Fruit fly (Drosophila melanogaster) whole organism, embryonic: ENCODE data around the gene CG10621.

Experiments used
- Atf6 ChIP-seq: fragments of 200-800 bp; sonication (Bioruptor generic); IDR thresholded peaks from 2 replicates; pipeline ENCODE4 v1.3.6; 2022; ENCODE audit warnings: missing biosample characterization, missing genetic modification characterization
- Blimp-1 ChIP-seq: fragments of 200-800 bp; sonication (Bioruptor generic); optimal IDR thresholded peaks from 3 replicates; lab custom pipeline; 2018; ENCODE audit warnings: missing biosample characterization, missing genetic modification characterization, mild to moderate bottlenecking, moderate library complexity, missing genetic modification reagents
- C15 ChIP-seq: fragments of 200-800 bp; sonication (Bioruptor generic); IDR thresholded peaks from 3 replicates; pipeline ENCODE4 v1.3.6; 2022; ENCODE audit warnings: missing biosample characterization, missing genetic modification characterization
- CG13424 ChIP-seq: fragments of 200-800 bp; sonication (Bioruptor generic); optimal IDR thresholded peaks from 2 replicates; lab custom pipeline; 2019; ENCODE audit warnings: missing biosample characterization, mild to moderate bottlenecking, missing genetic modification characterization, moderate library complexity
- CG13775 ChIP-seq: fragments of 200-800 bp; sonication (Bioruptor generic); optimal IDR thresholded peaks from 3 replicates; lab custom pipeline; 2017; ENCODE audit warnings: missing biosample characterization, mild to moderate bottlenecking, missing genetic modification characterization
- CG14014 ChIP-seq: fragments of 200-800 bp; sonication (Bioruptor generic); IDR thresholded peaks from 2 replicates; pipeline ENCODE4 v1.3.6; 2022; ENCODE audit warnings: missing biosample characterization, missing genetic modification characterization
- CG14667 ChIP-seq: fragments of 200-800 bp; sonication (Bioruptor generic); IDR thresholded peaks from 2 replicates; pipeline ENCODE4 v1.3.6; 2022; ENCODE audit warnings: missing biosample characterization, missing genetic modification characterization
- CG15601 ChIP-seq: fragments of 200-800 bp; sonication (Bioruptor generic); optimal IDR thresholded peaks from 3 replicates; lab custom pipeline; 2019; ENCODE audit warnings: missing biosample characterization, mild to moderate bottlenecking, missing genetic modification characterization, moderate library complexity
- CG1647 ChIP-seq: fragments of 200-800 bp; sonication (Bioruptor generic); optimal IDR thresholded peaks from 3 replicates; lab custom pipeline; 2016; ENCODE audit warnings: missing biosample characterization, missing genetic modification characterization
- CG17612 ChIP-seq: fragments of 200-800 bp; sonication (Bioruptor generic); IDR thresholded peaks from 2 replicates; pipeline ENCODE4 v1.3.6; 2022; ENCODE audit warnings: missing biosample characterization, missing genetic modification characterization
- CG17829 ChIP-seq: fragments of 200-800 bp; optimal IDR thresholded peaks from 2 replicates; lab custom pipeline; 2019; ENCODE audit warnings: missing biosample characterization, mild to moderate bottlenecking, missing genetic modification characterization, moderate library complexity
- CG17912 ChIP-seq: fragments of 200-800 bp; sonication (Bioruptor generic); optimal IDR thresholded peaks from 2 replicates; lab custom pipeline; 2018; ENCODE audit warnings: missing biosample characterization, mild to moderate bottlenecking, missing genetic modification characterization
- CG1792 ChIP-seq: fragments of 200-800 bp; sonication (Bioruptor generic); optimal IDR thresholded peaks from 2 replicates; lab custom pipeline; 2016; ENCODE audit warnings: missing biosample characterization, missing genetic modification characterization
- CG18599 ChIP-seq: fragments of 200-800 bp; sonication (Bioruptor generic); optimal IDR thresholded peaks from 3 replicates; lab custom pipeline; 2017; ENCODE audit warnings: missing biosample characterization, missing genetic modification characterization, mild to moderate bottlenecking, moderate library complexity, missing genetic modification reagents
- CG2678 ChIP-seq: fragments of 200-800 bp; sonication (Bioruptor generic); optimal IDR thresholded peaks from 3 replicates; lab custom pipeline; 2019; ENCODE audit warnings: missing biosample characterization, mild to moderate bottlenecking, missing genetic modification characterization, moderate library complexity
- CG30403 ChIP-seq: fragments of 200-800 bp; sonication (Bioruptor generic); optimal IDR thresholded peaks from 3 replicates; lab custom pipeline; 2016; ENCODE audit warnings: missing biosample characterization, missing genetic modification characterization
- CG33213 ChIP-seq: fragments of 200-800 bp; sonication (Bioruptor generic); optimal IDR thresholded peaks from 3 replicates; lab custom pipeline; 2016; ENCODE audit warnings: missing biosample characterization, missing genetic modification characterization
- CG4854 ChIP-seq: fragments of 200-800 bp; sonication (Bioruptor generic); optimal IDR thresholded peaks from 2 replicates; lab custom pipeline; 2016; ENCODE audit warnings: missing biosample characterization, missing genetic modification characterization, inconsistent platforms
- CG6254 ChIP-seq: fragments of 200-800 bp; sonication (Bioruptor generic); optimal IDR thresholded peaks from 3 replicates; lab custom pipeline; 2017; ENCODE audit warnings: mild to moderate bottlenecking, missing biosample characterization, missing genetic modification reagents, missing genetic modification characterization
- CG6272 ChIP-seq: fragments of 200-800 bp; sonication (Bioruptor generic); IDR thresholded peaks from 2 replicates; pipeline ENCODE4 v1.3.6; 2022; ENCODE audit warnings: missing biosample characterization, missing genetic modification characterization
- CG6654 ChIP-seq: fragments of 200-800 bp; sonication (Bioruptor generic); optimal IDR thresholded peaks from 2 replicates; lab custom pipeline; 2017; ENCODE audit warnings: missing biosample characterization, mild to moderate bottlenecking, missing genetic modification characterization
- E2f2 ChIP-seq: fragments of 200-800 bp; sonication (Bioruptor generic); IDR thresholded peaks from 2 replicates; pipeline ENCODE4 v1.3.6; 2022; ENCODE audit warnings: missing biosample characterization, missing genetic modification characterization
- Eip74EF ChIP-seq, 2 experiments: fragments of 200-800 bp in 1 of 2; fragments of >200 bp in 1 of 2; sonication (Bioruptor generic) in 1 of 2; optimal IDR thresholded peaks; 2 replicates each; lab custom pipeline; 2017 to 2019; ENCODE audit warnings: missing biosample characterization in 2 of 2, missing genetic modification characterization in 2 of 2, mild to moderate bottlenecking in 1 of 2, moderate library complexity in 1 of 2
- Elba2 ChIP-seq: fragments of 200-800 bp; sonication (Bioruptor generic); optimal IDR thresholded peaks from 3 replicates; lab custom pipeline; 2016; ENCODE audit warnings: missing biosample characterization, missing genetic modification characterization
- Fer2 ChIP-seq: fragments of 200-800 bp; sonication (Bioruptor generic); optimal IDR thresholded peaks from 2 replicates; lab custom pipeline; 2018; ENCODE audit warnings: missing biosample characterization, mild to moderate bottlenecking, missing genetic modification characterization, moderate library complexity
- HLHmδ ChIP-seq: fragments of 200-800 bp; sonication (Bioruptor generic); optimal IDR thresholded peaks from 2 replicates; lab custom pipeline; 2018; ENCODE audit warnings: missing biosample characterization, mild to moderate bottlenecking, missing genetic modification characterization, moderate library complexity
- Jarid2 ChIP-seq: fragments of 200-800 bp; sonication (Bioruptor generic); optimal IDR thresholded peaks from 3 replicates; lab custom pipeline; 2017; ENCODE audit warnings: mild to moderate bottlenecking, missing biosample characterization, missing genetic modification reagents, missing genetic modification characterization
- Nf-YC ChIP-seq: fragments of 200-800 bp; optimal IDR thresholded peaks from 3 replicates; lab custom pipeline; 2019; ENCODE audit warnings: missing biosample characterization, mild to moderate bottlenecking, missing genetic modification characterization, moderate library complexity
- PHDP ChIP-seq: fragments of 200-800 bp; sonication (Bioruptor generic); optimal IDR thresholded peaks from 3 replicates; lab custom pipeline; 2018; ENCODE audit warnings: missing biosample characterization, mild to moderate bottlenecking, missing genetic modification characterization, moderate library complexity
- Sin3A ChIP-seq: fragments of >200 bp; optimal IDR thresholded peaks from 2 replicates; lab custom pipeline; 2018
- Sry-δ ChIP-seq: fragments of 200-800 bp; sonication (Bioruptor generic); optimal IDR thresholded peaks from 2 replicates; lab custom pipeline; 2016; ENCODE audit warnings: missing biosample characterization, missing genetic modification characterization
- Stat92E ChIP-seq, 3 experiments: fragments of >200 bp in 2 of 3; fragments of 200-800 bp in 1 of 3; sonication (Bioruptor generic) in 1 of 3; optimal IDR thresholded peaks; 2 replicates each; lab custom pipeline; 2017 to 2019; ENCODE audit warnings: missing biosample characterization in 3 of 3, missing genetic modification characterization in 3 of 3, mild to moderate bottlenecking in 1 of 3, moderate library complexity in 1 of 3
- ato ChIP-seq: fragments of 200-800 bp; sonication (Bioruptor generic); IDR thresholded peaks from 2 replicates; pipeline ENCODE4 v1.3.6; 2022; ENCODE audit warnings: missing biosample characterization, missing genetic modification characterization; ENCODE audit not compliant: partially characterized antibody
- cas ChIP-seq: fragments of 200-800 bp; sonication (Bioruptor generic); IDR thresholded peaks from 2 replicates; pipeline ENCODE4 v1.3.6; 2022; ENCODE audit warnings: missing biosample characterization, missing genetic modification characterization
- caup ChIP-seq: fragments of 200-800 bp; sonication (Bioruptor generic); optimal IDR thresholded peaks from 3 replicates; lab custom pipeline; 2017; ENCODE audit warnings: missing biosample characterization, mild to moderate bottlenecking, missing genetic modification characterization, moderate library complexity; ENCODE audit not compliant: severe bottlenecking
- cg ChIP-seq: fragments of 200-800 bp; sonication (Bioruptor generic); optimal IDR thresholded peaks from 3 replicates; lab custom pipeline; 2019; ENCODE audit warnings: missing biosample characterization, mild to moderate bottlenecking, missing genetic modification characterization, moderate library complexity
- dmrt11E ChIP-seq: fragments of 200-800 bp; sonication (Bioruptor generic); optimal IDR thresholded peaks from 3 replicates; lab custom pipeline; 2018; ENCODE audit warnings: missing biosample characterization, mild to moderate bottlenecking, missing genetic modification characterization, moderate library complexity
- eve ChIP-seq, 2 experiments: fragments of >200 bp; optimal IDR thresholded peaks; 2 replicates each; lab custom pipeline; 2017; ENCODE audit warnings: missing biosample characterization in 2 of 2, missing genetic modification characterization in 2 of 2
- gro ChIP-seq: fragments of 200-800 bp; sonication (Bioruptor generic); optimal IDR thresholded peaks from 2 replicates; lab custom pipeline; 2016; ENCODE audit warnings: missing biosample characterization, missing genetic modification characterization
- gt ChIP-seq: fragments of 200-800 bp; sonication (Bioruptor generic); IDR thresholded peaks from 2 replicates; pipeline ENCODE4 v1.3.6; 2022; ENCODE audit warnings: missing biosample characterization, missing genetic modification characterization
- maf-S ChIP-seq: fragments of 200-800 bp; sonication (Bioruptor generic); optimal IDR thresholded peaks from 2 replicates; lab custom pipeline; 2016; ENCODE audit warnings: missing biosample characterization, missing genetic modification characterization
- sc ChIP-seq, 3 experiments: fragments of >200 bp in 2 of 3; fragments of 200-800 bp in 1 of 3; sonication (Bioruptor generic) in 1 of 3; optimal IDR thresholded peaks; 2 replicates in 2 of 3; 3 replicates in 1 of 3; lab custom pipeline; 2017; ENCODE audit warnings: mild to moderate bottlenecking in 1 of 3, missing biosample characterization in 1 of 3, missing genetic modification characterization in 1 of 3, missing genetic modification reagents in 1 of 3
- sens ChIP-seq: fragments of 200-800 bp; sonication (Bioruptor generic); peaks from one replicate; lab custom pipeline; 2016; ENCODE audit warnings: missing biosample characterization, missing genetic modification characterization
- sna ChIP-seq: fragments of 200-800 bp; sonication (Bioruptor generic); IDR thresholded peaks from 2 replicates; pipeline ENCODE4 v1.3.6; 2022; ENCODE audit warnings: missing biosample characterization, missing genetic modification characterization; ENCODE audit not compliant: partially characterized antibody
- sr ChIP-seq: fragments of 200-800 bp; sonication (Bioruptor generic); IDR thresholded peaks from 3 replicates; pipeline ENCODE4 v1.3.6; 2022; ENCODE audit warnings: missing biosample characterization, missing genetic modification characterization
- tll ChIP-seq, 2 experiments: fragments of 200-800 bp in 1 of 2; fragments of >200 bp in 1 of 2; sonication (Bioruptor generic) in 1 of 2; optimal IDR thresholded peaks; 2 replicates each; lab custom pipeline; 2017 to 2019; ENCODE audit warnings: missing biosample characterization in 2 of 2, missing genetic modification characterization in 2 of 2, mild to moderate bottlenecking in 1 of 2, moderate library complexity in 1 of 2
- trh ChIP-seq: fragments of 200-800 bp; sonication (Bioruptor generic); optimal IDR thresholded peaks from 2 replicates; lab custom pipeline; 2016; ENCODE audit warnings: missing biosample characterization, missing genetic modification characterization
- zen2 ChIP-seq: fragments of 200-800 bp; sonication (Bioruptor generic); IDR thresholded peaks from 3 replicates; pipeline ENCODE4 v1.3.6; 2022; ENCODE audit warnings: missing biosample characterization, missing genetic modification characterization; ENCODE audit not compliant: partially characterized antibody
- zfh2 ChIP-seq: fragments of 200-800 bp; sonication (Bioruptor generic); optimal IDR thresholded peaks from 2 replicates; lab custom pipeline; 2016; ENCODE audit warnings: missing biosample characterization, missing genetic modification characterization

CG10621 gene

DNA sequence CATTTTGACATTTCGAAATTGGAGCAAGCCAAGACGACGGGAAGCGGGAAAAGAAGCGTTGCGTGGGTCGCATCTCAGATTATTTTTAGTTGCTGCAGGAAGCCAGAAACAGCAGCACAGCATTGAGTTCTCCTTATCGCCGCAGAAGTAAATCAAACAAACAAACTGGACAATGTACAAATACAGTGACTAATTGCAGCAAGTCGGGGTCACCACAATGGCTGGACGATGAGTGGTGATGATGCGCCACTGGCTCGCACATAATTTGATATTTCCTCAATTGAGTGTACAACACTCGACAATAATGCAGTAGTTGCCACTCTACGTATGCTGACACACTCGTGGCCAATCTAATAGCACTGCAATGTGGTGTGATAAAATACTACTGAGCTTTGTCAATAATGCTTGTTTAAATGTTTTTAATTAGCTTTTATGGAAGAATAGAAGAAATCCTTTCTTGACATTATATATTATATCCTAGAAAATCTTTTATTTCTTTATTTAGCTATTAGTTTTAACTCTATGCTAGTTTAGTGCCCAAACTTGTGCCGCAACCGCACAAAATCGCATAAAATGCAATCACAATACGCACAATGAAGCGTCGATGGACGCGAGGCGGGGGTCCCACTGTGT lies 27.8 kb upstream of the CG10621 start (continued):
- TF ChIP-seq CG6654 (GFP tag; lab: Kevin White, UChicago) (no peak), CG18599 (GFP tag; lab: Kevin White, UChicago) (no peak), Jarid2 (GFP tag; lab: Kevin White, UChicago) (no peak), PHDP (tag; lab: Kevin White, UChicago) (peak; percentile 35), CG17612 (no peak), zfh2 (GFP tag; lab: Kevin White, UChicago) (no peak), caup (no peak), CG4854 (GFP tag; lab: Kevin White, UChicago) (no peak), dmrt11E (tag; lab: Kevin White, UChicago) (peak; percentile 57), CG33213 (no peak), C15 (GFP tag; lab: Robert Waterston, UW) (no peak), sens (GFP tag; lab: Kevin White, UChicago) (peak; percentile 83), cg (GFP tag; lab: Kevin White, UChicago) (no peak), Nf-YC (tag; lab: Kevin White, UChicago) (no peak), CG13424 (tag; lab: Kevin White, UChicago) (peak; percentile 32), CG1792 (no peak), Blimp-1 (peak; percentile 54), maf-S (GFP tag; lab: Kevin White, UChicago) (no peak), Elba2 (GFP tag; lab: Kevin White, UChicago) (no peak), Sry-δ (no peak), CG17829 (tag; lab: Kevin White, UChicago) (peak; percentile 10), Stat92E (GFP tag; optimal IDR thresholded peaks at IDR 0.05; lab: Kevin White, UChicago) (no peak), eve (GFP tag; optimal IDR thresholded peaks at IDR 0.05; lab: Kevin White, UChicago) (peak in 1 of 2 experiments; percentile 34), CG17912 (GFP tag; lab: Kevin White, UChicago) (no peak), sc (optimal IDR thresholded peaks at IDR 0.05; lab: Kevin White, UChicago) (no peak), sc (GFP tag; optimal IDR thresholded peaks at IDR 0.05; lab: Kevin White, UChicago) (no peak), ato (no peak), trh (GFP tag; lab: Kevin White, UChicago) (no peak), Sin3A (lab: Kevin White, UChicago) (no peak), sr (GFP tag; lab: Robert Waterston, UW) (peak; percentile 36; the same call in 1 of the 3 replicates), HLHmδ (no peak), CG1647 (GFP tag; lab: Kevin White, UChicago) (no peak), CG15601 (tag; lab: Kevin White, UChicago) (peak; percentile 45), zen2 (GFP tag; lab: Robert Waterston, UW) (no peak), CG6272 (GFP tag; lab: Robert Waterston, UW) (no peak), cas (GFP tag; lab: Robert Waterston, UW) (no peak), Atf6 (no peak), gro (GFP tag; lab: Kevin White, UChicago) (no peak), gt (no peak), E2f2 (GFP tag; lab: Robert Waterston, UW) (no peak), CG6254 (no peak), CG13775 (GFP tag; lab: Kevin White, UChicago) (no peak), Fer2 (tag; lab: Kevin White, UChicago) (no peak), sna (GFP tag; lab: Robert Waterston, UW) (no peak), CG2678 (tag; lab: Kevin White, UChicago) (peak; percentile 42), CG30403 (GFP tag; lab: Kevin White, UChicago) (peak; percentile 21), tll (GFP tag; optimal IDR thresholded peaks at IDR 0.05; lab: Kevin White, UChicago) (no peak), Eip74EF (GFP tag; optimal IDR thresholded peaks at IDR 0.05; lab: Kevin White, UChicago) (peak; percentile 10 to 60), CG14014 (GFP tag; lab: Robert Waterston, UW) (no peak), CG14667 (no peak)
